Worm (Caenorhabditis elegans): ENCODE results near the gene ins-6.

Gene ins-6

ce11 chrII:6026646-6027045, 26.4 kb downstream of the ins-6 start (continued):
- TF ChIP-seq daf-12 (tag; optimal IDR thresholded peaks at IDR 0.05) (no peak), nhr-237 (tag; optimal IDR thresholded peaks at IDR 0.05) (no peak), ceh-20 (GFP tag; IDR thresholded peaks at IDR 0.05) (no peak), cey-2 (tag; optimal IDR thresholded peaks at IDR 0.05; ENCODE audit: borderline replicate concordance, insufficient read depth) (peak; percentile 75), Y48G9A.11 (GFP tag; IDR thresholded peaks at IDR 0.05) (no peak), hlh-30 (tag; optimal IDR thresholded peaks at IDR 0.05; ENCODE audit: insufficient read depth) (peak; percentile 53), ama-1 (optimal IDR thresholded peaks at IDR 0.05) (no peak), pqm-1 (tag; optimal IDR thresholded peaks at IDR 0.05) (peak; percentile 100), unc-130 (GFP tag; optimal IDR thresholded peaks at IDR 0.05) (no peak), aha-1 (tag) (peak; percentile 74), nhr-25 (tag; optimal IDR thresholded peaks at IDR 0.05; ENCODE audit: borderline replicate concordance, insufficient read depth) (no peak), unc-39 (tag; optimal IDR thresholded peaks at IDR 0.05) (no peak), php-3 (GFP tag; IDR thresholded peaks at IDR 0.05) (no peak; the same call in 1 of the 2 replicates), T20F7.1 (GFP tag; optimal IDR thresholded peaks at IDR 0.05) (peak; percentile 50), ZK337.2 (GFP tag; IDR thresholded peaks at IDR 0.05) (no peak)

- TF ChIP-seq ceh-44 (GFP tag; IDR thresholded peaks at IDR 0.05) = no peak
- TF ChIP-seq Y48G9A.11 (GFP tag; IDR thresholded peaks at IDR 0.05) = no peak
- no peak for TF ChIP-seq fos-1 (tag; optimal IDR thresholded peaks at IDR 0.05)
- no peak for TF ChIP-seq F44E2.7 (GFP tag; IDR thresholded peaks at IDR 0.05)
- no peak for TF ChIP-seq Y105C5A.15 (GFP tag; IDR thresholded peaks at IDR 0.05)
- TF ChIP-seq mxl-3 (GFP tag; optimal IDR thresholded peaks at IDR 0.05) = peak; percentile 67
- peak; percentile 71 for TF ChIP-seq nhr-11 (tag; optimal IDR thresholded peaks at IDR 0.05)
Measured at ce11 chrII:6028594-6029141, 28.4 kb downstream of the ins-6 start.

ce11 chrII:6031106-6031505, 30.9 kb downstream of the ins-6 start, which contains the start of gene frpr-16:
TSS of gene frpr-16 (minus strand) at chrII:6031206.
- no peak for TF ChIP-seq daf-8 (GFP tag; IDR thresholded peaks at IDR 0.05)
- no peak for TF ChIP-seq nhr-6 (tag; optimal IDR thresholded peaks at IDR 0.05)
- no peak for TF ChIP-seq daf-16 (GFP tag; optimal IDR thresholded peaks at IDR 0.05)
- no peak for TF ChIP-seq daf-16 (tag; optimal IDR thresholded peaks at IDR 0.05)
- TF ChIP-seq nhr-237 (tag; optimal IDR thresholded peaks at IDR 0.05) = no peak
- TF ChIP-seq spr-3 (GFP tag; optimal IDR thresholded peaks at IDR 0.05) = no peak
- TF ChIP-seq R02D3.7 (tag; optimal IDR thresholded peaks at IDR 0.05) = no peak
- TF ChIP-seq rbr-2 (tag; optimal IDR thresholded peaks at IDR 0.05) = no peak
- TF ChIP-seq dmd-9 (GFP tag; IDR thresholded peaks at IDR 0.05) = no peak
- TF ChIP-seq mep-1 (tag; optimal IDR thresholded peaks at IDR 0.05) = no peak
- TF ChIP-seq php-3 (GFP tag; IDR thresholded peaks at IDR 0.05) = no peak
- TF ChIP-seq lin-29 (GFP tag; IDR thresholded peaks at IDR 0.05) = no peak

ce11 chrII:6043166-6043565, 42.9 kb downstream of the ins-6 start, which contains the start of gene R12C12.10:
TSS of gene R12C12.10 (minus strand) at chrII:6043266.
- no peak for TF ChIP-seq lin-29 (GFP tag; IDR thresholded peaks at IDR 0.05)
- no peak for TF ChIP-seq cey-2 (tag; optimal IDR thresholded peaks at IDR 0.05; ENCODE audit: borderline replicate concordance, insufficient read depth)
- no peak for TF ChIP-seq hmg-1.1 (GFP tag; IDR thresholded peaks at IDR 0.05)
- no peak for TF ChIP-seq F10B5.3 (tag; optimal IDR thresholded peaks at IDR 0.05)
- no peak for TF ChIP-seq lin-15B (tag; optimal IDR thresholded peaks at IDR 0.05)
- TF ChIP-seq madf-9 (GFP tag; conservative IDR thresholded peaks at IDR 0.05) = no peak
- TF ChIP-seq rbr-2 (tag; optimal IDR thresholded peaks at IDR 0.05) = no peak
- no peak for TF ChIP-seq lsy-2 (tag; optimal IDR thresholded peaks at IDR 0.05)
- no peak for TF ChIP-seq ztf-7 (tag; optimal IDR thresholded peaks at IDR 0.05)
- no peak for TF ChIP-seq pha-4 (GFP tag; IDR thresholded peaks at IDR 0.05)
- TF ChIP-seq pha-4 (tag; optimal IDR thresholded peaks at IDR 0.05) = no peak
- no peak for TF ChIP-seq skn-1 (tag; optimal IDR thresholded peaks at IDR 0.05)
- TF ChIP-seq lir-3 (tag; optimal IDR thresholded peaks at IDR 0.05) = no peak
- no peak for TF ChIP-seq hlh-11 (tag; optimal IDR thresholded peaks at IDR 0.05)
- no peak for TF ChIP-seq spr-1 (tag; optimal IDR thresholded peaks at IDR 0.05)
- TF ChIP-seq nhr-48 (tag; optimal IDR thresholded peaks at IDR 0.05) = no peak
- TF ChIP-seq Y75B8A.6 (GFP tag; IDR thresholded peaks at IDR 0.05) = no peak
- TF ChIP-seq daf-19 (GFP tag; conservative IDR thresholded peaks at IDR 0.05) = no peak
- TF ChIP-seq ces-1 (GFP tag; optimal IDR thresholded peaks at IDR 0.05) = no peak
- no peak for TF ChIP-seq T20F7.1 (GFP tag; optimal IDR thresholded peaks at IDR 0.05)

Measured in whole organism, L4 larva.